Worm (Caenorhabditis elegans) whole organism, young adult: Measurements from ENCODE around the gene ncx-6.

ENCODE experiments used
- C17E4.6 ChIP-seq: fragments of 200-800 bp; sonication (Bioruptor generic); IDR thresholded peaks from 2 replicates; pipeline ENCODE4 v1.3.6; 2022; ENCODE audit warnings: missing genetic modification reagents, missing genetic modification characterization, missing compliant biosample characterization
- D2030.7 ChIP-seq: fragments of 200-800 bp; sonication (Bioruptor generic); IDR thresholded peaks from 2 replicates; pipeline ENCODE4 v1.3.6; 2022; ENCODE audit warnings: missing genetic modification reagents, missing genetic modification characterization, missing compliant biosample characterization
- F10E7.11 ChIP-seq: sonication (generic microtip); optimal IDR thresholded peaks from 2 replicates; lab custom pipeline; 2017; ENCODE audit warnings: mild to moderate bottlenecking, missing genetic modification characterization, moderate library complexity, missing compliant biosample characterization
- F39B2.1 ChIP-seq: fragments of 200-800 bp; sonication (Bioruptor generic); IDR thresholded peaks from 2 replicates; pipeline ENCODE4 v1.3.6; 2022; ENCODE audit warnings: missing genetic modification reagents, missing genetic modification characterization, missing compliant biosample characterization
- K11D2.4 ChIP-seq: fragments of 200-800 bp; sonication (Bioruptor generic); IDR thresholded peaks from 2 replicates; pipeline ENCODE4 v1.3.6; 2022; ENCODE audit warnings: missing genetic modification reagents, missing genetic modification characterization, missing compliant biosample characterization
- K12H6.12 ChIP-seq: fragments of 200-800 bp; sonication (Bioruptor generic); optimal IDR thresholded peaks from 2 replicates; lab custom pipeline; 2018; ENCODE audit warnings: mild to moderate bottlenecking, missing genetic modification characterization, missing compliant biosample characterization
- Y53F4B.3 ChIP-seq: fragments of 200-800 bp; sonication (Bioruptor generic); IDR thresholded peaks from 2 replicates; pipeline ENCODE4 v1.3.6; 2022; ENCODE audit warnings: missing genetic modification reagents, missing genetic modification characterization, missing compliant biosample characterization
- ama-1 ChIP-seq, 3 experiments: fragments of 150-350 bp in 1 of 3; sonication (generic microtip) in 2 of 3; optimal IDR thresholded peaks; 2 replicates each; lab custom pipeline; 2014 to 2018; ENCODE audit warnings: missing biosample characterization in 2 of 3, missing genetic modification characterization in 2 of 3, missing genetic modification reagents in 2 of 3
- aptf-2 ChIP-seq: fragments of 200-800 bp; sonication (Bioruptor generic); conservative IDR thresholded peaks from 2 replicates; pipeline ENCODE4 v1.3.6; 2022; ENCODE audit warnings: missing genetic modification reagents, missing genetic modification characterization, missing compliant biosample characterization
- attf-5 ChIP-seq: fragments of 200-800 bp; sonication (Bioruptor generic); optimal IDR thresholded peaks from 2 replicates; lab custom pipeline; 2018; ENCODE audit warnings: mild to moderate bottlenecking, missing genetic modification characterization, missing compliant biosample characterization
- cebp-2 ChIP-seq: fragments of 200-800 bp; sonication (Bioruptor generic); IDR thresholded peaks from 2 replicates; pipeline ENCODE4 v1.3.6; 2022; ENCODE audit warnings: missing genetic modification characterization, missing compliant biosample characterization
- ceh-40 ChIP-seq: fragments of 200-800 bp; sonication (Bioruptor generic); IDR thresholded peaks from 2 replicates; pipeline ENCODE4 v1.3.6; 2022; ENCODE audit warnings: missing genetic modification characterization, missing compliant biosample characterization
- ceh-91 ChIP-seq: fragments of 200-800 bp; sonication (Bioruptor generic); IDR thresholded peaks from 2 replicates; pipeline ENCODE4 v1.3.6; 2022; ENCODE audit warnings: missing genetic modification reagents, missing genetic modification characterization, missing compliant biosample characterization
- ets-4 ChIP-seq: fragments of 200-800 bp; sonication (Bioruptor generic); optimal IDR thresholded peaks from 2 replicates; lab custom pipeline; 2018; ENCODE audit warnings: mild to moderate bottlenecking, missing genetic modification characterization, missing compliant biosample characterization
- hlh-26 ChIP-seq: fragments of 200-800 bp; sonication (Bioruptor generic); conservative IDR thresholded peaks from 2 replicates; pipeline ENCODE4 v1.3.6; 2022; ENCODE audit warnings: missing genetic modification reagents, missing genetic modification characterization, missing compliant biosample characterization
- lag-1 ChIP-seq: fragments of 200-800 bp; sonication (Bioruptor generic); IDR thresholded peaks from 2 replicates; pipeline ENCODE4 v1.3.6; 2022; ENCODE audit warnings: missing genetic modification reagents, missing genetic modification characterization, missing compliant biosample characterization
- let-526 ChIP-seq: fragments of 200-800 bp; sonication (Bioruptor generic); IDR thresholded peaks from 2 replicates; pipeline ENCODE4 v1.3.6; 2022; ENCODE audit warnings: missing genetic modification reagents, missing genetic modification characterization, missing compliant biosample characterization
- lin-35 ChIP-seq, 3 experiments: fragments of 150-350 bp in 2 of 3; sonication (generic microtip) in 1 of 3; optimal IDR thresholded peaks; 2 replicates each; lab custom pipeline; 2014 to 2018; ENCODE audit warnings: missing biosample characterization in 3 of 3, missing genetic modification characterization in 3 of 3, missing genetic modification reagents in 3 of 3
- lin-54 ChIP-seq: fragments of 200-800 bp; sonication (Bioruptor generic); optimal IDR thresholded peaks from 2 replicates; lab custom pipeline; 2018; ENCODE audit warnings: mild to moderate bottlenecking, missing genetic modification characterization, missing compliant biosample characterization
- lsl-1 ChIP-seq: fragments of 200-800 bp; sonication (Bioruptor generic); optimal IDR thresholded peaks from 2 replicates; lab custom pipeline; 2018; ENCODE audit warnings: mild to moderate bottlenecking, missing genetic modification characterization, moderate library complexity, missing compliant biosample characterization
- lsy-27 ChIP-seq: sonication (generic microtip); optimal IDR thresholded peaks from 2 replicates; lab custom pipeline; 2017; ENCODE audit warnings: missing genetic modification characterization, mild to moderate bottlenecking, missing compliant biosample characterization, antibody characterized with exemption, missing genotype, borderline replicate concordance; ENCODE audit not compliant: insufficient read depth
- madf-3 ChIP-seq: fragments of 200-800 bp; sonication (Bioruptor generic); IDR thresholded peaks from 2 replicates; pipeline ENCODE4 v1.3.6; 2022; ENCODE audit warnings: missing genetic modification reagents, missing genetic modification characterization, missing compliant biosample characterization
- mcd-1 ChIP-seq: fragments of 200-800 bp; sonication (Bioruptor generic); IDR thresholded peaks from 2 replicates; pipeline ENCODE4 v1.3.6; 2022; ENCODE audit warnings: missing genetic modification reagents, missing genetic modification characterization, missing compliant biosample characterization
- mes-4 ChIP-seq: sonication (generic microtip); optimal IDR thresholded peaks from 2 replicates; lab custom pipeline; 2016; ENCODE audit warnings: missing genotype, missing genetic modification characterization, missing compliant biosample characterization
- nfya-2 ChIP-seq: fragments of 200-800 bp; sonication (Bioruptor generic); IDR thresholded peaks from 2 replicates; pipeline ENCODE4 v1.3.6; 2022; ENCODE audit warnings: missing genetic modification reagents, missing genetic modification characterization, missing compliant biosample characterization
- nhr-120 ChIP-seq: fragments of 200-800 bp; sonication (Bioruptor generic); IDR thresholded peaks from 2 replicates; pipeline ENCODE4 v1.3.6; 2022; ENCODE audit warnings: missing genetic modification characterization, missing compliant biosample characterization
- nhr-27 ChIP-seq: fragments of 200-800 bp; sonication (Bioruptor generic); optimal IDR thresholded peaks from 2 replicates; lab custom pipeline; 2018; ENCODE audit warnings: mild to moderate bottlenecking, missing genetic modification characterization, moderate library complexity, missing compliant biosample characterization
- nhr-90 ChIP-seq: sonication (generic microtip); optimal IDR thresholded peaks from 2 replicates; lab custom pipeline; 2016; ENCODE audit warnings: missing genotype, mild to moderate bottlenecking, missing genetic modification characterization, missing compliant biosample characterization
- rec-8 ChIP-seq, 2 experiments: sonication (generic microtip); optimal IDR thresholded peaks; 2 replicates each; lab custom pipeline; 2016; ENCODE audit warnings: mild to moderate bottlenecking in 2 of 2, missing genetic modification characterization in 2 of 2, missing genetic modification reagents in 2 of 2, missing genotype in 2 of 2, missing biosample characterization in 1 of 2, missing compliant biosample characterization in 1 of 2, moderate library complexity in 1 of 2
- sea-2 ChIP-seq: fragments of 200-800 bp; sonication (Bioruptor generic); IDR thresholded peaks from 2 replicates; pipeline ENCODE4 v1.3.6; 2022; ENCODE audit warnings: missing genetic modification characterization, missing compliant biosample characterization
- snpc-4 ChIP-seq, 5 experiments: fragments of 150-350 bp in 1 of 5; sonication (generic microtip) in 4 of 5; optimal IDR thresholded peaks; 2 replicates each; lab custom pipeline; 2014 to 2018; ENCODE audit warnings: missing genetic modification characterization in 5 of 5, missing biosample characterization in 3 of 5, antibody characterized with exemption in 2 of 5, mild to moderate bottlenecking in 2 of 5, missing compliant biosample characterization in 2 of 5, missing genotype in 2 of 5, moderate library complexity in 2 of 5, missing genetic modification reagents in 1 of 5
- somi-1 ChIP-seq: fragments of 200-800 bp; sonication (Bioruptor generic); optimal IDR thresholded peaks from 2 replicates; lab custom pipeline; 2018; ENCODE audit warnings: mild to moderate bottlenecking, missing genetic modification characterization, missing compliant biosample characterization
- tbp1 ChIP-seq: fragments of 200-800 bp; sonication (Bioruptor generic); optimal IDR thresholded peaks from 2 replicates; lab custom pipeline; 2018; ENCODE audit warnings: mild to moderate bottlenecking, missing genetic modification characterization, missing compliant biosample characterization
- tbx-9 ChIP-seq: sonication (generic microtip); optimal IDR thresholded peaks from 2 replicates; lab custom pipeline; 2016; ENCODE audit warnings: borderline replicate concordance, missing genetic modification characterization, inconsistent platforms, missing compliant biosample characterization
- unc-130 ChIP-seq: sonication (generic microtip); optimal IDR thresholded peaks from 2 replicates; lab custom pipeline; 2016; ENCODE audit warnings: missing genetic modification reagents, missing genetic modification characterization, missing compliant biosample characterization
- ztf-28 ChIP-seq: fragments of 200-800 bp; sonication (Bioruptor generic); IDR thresholded peaks from 2 replicates; pipeline ENCODE4 v1.3.6; 2022; ENCODE audit warnings: missing genetic modification reagents, missing genetic modification characterization, missing compliant biosample characterization
- ztf-3 ChIP-seq: fragments of 200-800 bp; sonication (Bioruptor generic); optimal IDR thresholded peaks from 2 replicates; lab custom pipeline; 2018; ENCODE audit warnings: mild to moderate bottlenecking, missing genetic modification characterization, missing compliant biosample characterization
- ztf-6 ChIP-seq: fragments of 200-800 bp; sonication (Bioruptor generic); IDR thresholded peaks from 2 replicates; pipeline ENCODE4 v1.3.6; 2022; ENCODE audit warnings: missing genetic modification reagents, missing genetic modification characterization, missing compliant biosample characterization

ncx-6 gene

DNA sequence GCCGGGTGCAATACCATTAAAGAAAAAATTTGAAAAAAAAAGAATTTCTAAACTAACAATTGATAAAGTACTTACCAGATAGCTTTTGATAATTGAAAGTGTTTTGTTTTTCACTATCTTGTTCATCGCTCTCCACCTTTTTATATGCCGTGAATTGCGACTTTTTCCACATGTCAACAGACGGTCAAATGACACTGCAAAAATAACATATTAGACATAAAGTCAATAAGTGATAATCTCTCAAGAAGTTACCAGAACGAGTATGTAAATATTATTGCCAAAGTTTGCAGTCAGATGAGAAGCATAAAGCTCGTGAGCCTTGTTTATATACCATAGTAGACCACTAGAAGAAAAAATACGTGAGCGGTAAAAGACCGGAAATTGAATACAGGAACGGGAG, 22.1 kb upstream of the ncx-6 start, which contains the start of gene dao-6:
Gene dao-6, minus strand, starts transcription at position 345 of the 400 bp plus-strand sequence.
- TF ChIP-seq nhr-90 (tag; lab: Kevin White, UChicago) (no peak), D2030.7 (GFP tag; lab: Robert Waterston, UW) (no peak), ceh-40 (GFP tag; lab: Robert Waterston, UW) (no peak), mcd-1 (GFP tag; lab: Robert Waterston, UW) (no peak), lin-54 (GFP tag; lab: Kevin White, UChicago) (no peak), cebp-2 (GFP tag; lab: Robert Waterston, UW) (no peak), ets-4 (GFP tag; lab: Kevin White, UChicago) (no peak), somi-1 (GFP tag; lab: Kevin White, UChicago) (no peak), ztf-6 (GFP tag; lab: Robert Waterston, UW) (no peak), nfya-2 (GFP tag; lab: Robert Waterston, UW) (no peak), rec-8 (tag; optimal IDR thresholded peaks at IDR 0.05; lab: Kevin White, UChicago) (no peak), madf-3 (GFP tag; lab: Robert Waterston, UW) (no peak), let-526 (no peak), unc-130 (GFP tag; lab: Kevin White, UChicago) (no peak), lsl-1 (GFP tag; lab: Kevin White, UChicago) (no peak)

DNA sequence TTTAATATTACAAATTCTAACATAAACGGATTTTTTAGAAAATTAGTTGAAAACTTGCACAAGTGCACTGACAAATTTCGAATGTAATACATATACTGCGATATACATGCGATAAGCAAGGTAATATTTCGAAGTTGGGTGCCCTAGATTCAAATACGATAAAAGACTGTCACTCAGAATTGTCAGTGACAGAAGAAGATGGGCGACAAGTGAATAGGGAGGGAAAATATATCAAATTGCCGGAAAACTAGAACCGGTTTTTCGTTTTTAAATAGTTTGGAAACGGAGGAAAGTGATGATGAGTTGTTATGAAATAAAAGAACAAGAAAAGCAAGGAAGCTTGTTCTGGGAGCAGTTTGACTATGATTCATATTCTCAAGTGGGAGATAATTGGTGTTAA, 20.3 kb upstream of the ncx-6 start:
- TF ChIP-seq hlh-26 (GFP tag; lab: Robert Waterston, UW) (no peak), C17E4.6 (GFP tag; lab: Robert Waterston, UW) (no peak), mes-4 (tag; lab: Kevin White, UChicago) (no peak), lsl-1 (GFP tag; lab: Kevin White, UChicago) (no peak), F10E7.11 (tag; lab: Kevin White, UChicago) (no peak), nhr-120 (GFP tag; lab: Robert Waterston, UW) (no peak), ceh-91 (GFP tag; lab: Robert Waterston, UW) (no peak), ztf-6 (GFP tag; lab: Robert Waterston, UW) (no peak), Y53F4B.3 (GFP tag; lab: Robert Waterston, UW) (no peak), K12H6.12 (no peak), tbx-9 (tag; lab: Kevin White, UChicago) (no peak), snpc-4 (GFP tag; optimal IDR thresholded peaks at IDR 0.05; lab: Kevin White, UChicago) (no peak), snpc-4 (tag; optimal IDR thresholded peaks at IDR 0.05; lab: Kevin White, UChicago) (no peak), lsy-27 (no peak), ceh-40 (GFP tag; lab: Robert Waterston, UW) (no peak), sea-2 (GFP tag; lab: Robert Waterston, UW) (no peak), tbp1 (GFP tag; lab: Kevin White, UChicago) (no peak), F39B2.1 (GFP tag; lab: Robert Waterston, UW) (no peak), attf-5 (GFP tag; lab: Kevin White, UChicago) (no peak), lag-1 (no peak)

DNA sequence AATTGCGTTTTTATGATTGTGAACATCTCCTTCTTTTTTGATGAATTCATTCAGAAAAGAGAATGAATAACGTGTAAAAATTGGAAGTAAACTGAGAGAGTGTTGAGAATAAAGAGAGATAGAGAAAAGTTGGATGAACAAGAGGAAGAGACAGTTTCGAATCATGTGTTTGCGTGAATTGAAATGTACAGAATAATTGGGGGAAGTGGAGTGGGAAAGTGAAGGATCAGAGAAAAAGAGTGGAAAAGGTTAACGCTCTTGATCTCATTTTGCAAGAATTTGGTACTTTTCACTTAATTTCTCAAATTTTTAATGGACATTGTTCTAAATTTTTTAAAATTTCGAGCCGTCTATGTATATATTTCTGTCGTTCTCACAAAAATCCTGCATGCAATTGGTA, 19.6 kb upstream of the ncx-6 start:
- TF ChIP-seq ztf-28 (GFP tag; lab: Robert Waterston, UW) (no peak), lin-35 (GFP tag; optimal IDR thresholded peaks at IDR 0.05; lab: Kevin White, UChicago) (no peak), hlh-26 (GFP tag; lab: Robert Waterston, UW) (no peak), ama-1 (optimal IDR thresholded peaks at IDR 0.05; lab: Kevin White, UChicago) (no peak), ama-1 (GFP tag; optimal IDR thresholded peaks at IDR 0.05; lab: Kevin White, UChicago) (no peak), aptf-2 (GFP tag; lab: Robert Waterston, UW) (no peak), nhr-27 (tag; lab: Kevin White, UChicago) (no peak), tbp1 (GFP tag; lab: Kevin White, UChicago) (no peak), ztf-3 (GFP tag; lab: Kevin White, UChicago) (no peak), lsy-27 (no peak), K11D2.4 (GFP tag; lab: Robert Waterston, UW) (no peak)
